Worm (Caenorhabditis elegans) whole organism, L2 larva: Measurements from ENCODE around the gene F11A5.16.

ENCODE experiments used
- ceh-82 ChIP-seq: fragments of 150-350 bp; optimal IDR thresholded peaks from 2 replicates; lab custom pipeline; 2014; ENCODE audit warnings: missing biosample characterization, missing genetic modification characterization
- fos-1 ChIP-seq: fragments of 150-350 bp; optimal IDR thresholded peaks from 2 replicates; lab custom pipeline; 2014; ENCODE audit warnings: missing biosample characterization, missing genetic modification characterization
- mdl-1 ChIP-seq, 2 experiments: fragments of 150-350 bp in 1 of 2; sonication (generic microtip) in 1 of 2; optimal IDR thresholded peaks; 2 replicates each; lab custom pipeline; 2017; ENCODE audit warnings: missing biosample characterization in 2 of 2, missing genetic modification characterization in 2 of 2
- nhr-12 ChIP-seq: fragments of 150-350 bp; optimal IDR thresholded peaks from 2 replicates; lab custom pipeline; 2014; ENCODE audit warnings: missing biosample characterization, missing genetic modification characterization
- nhr-6 ChIP-seq: fragments of 150-350 bp; optimal IDR thresholded peaks from 2 replicates; lab custom pipeline; 2014; ENCODE audit warnings: missing biosample characterization, missing genetic modification characterization
- nhr-77 ChIP-seq: fragments of 150-350 bp; optimal IDR thresholded peaks from 2 replicates; lab custom pipeline; 2014; ENCODE audit warnings: missing biosample characterization, missing genetic modification characterization
- skn-1 ChIP-seq: sonication (generic microtip); optimal IDR thresholded peaks from 2 replicates; lab custom pipeline; 2017; ENCODE audit warnings: missing biosample characterization, missing genetic modification characterization
- unc-39 ChIP-seq: fragments of 150-350 bp; optimal IDR thresholded peaks from 2 replicates; lab custom pipeline; 2014; ENCODE audit warnings: missing biosample characterization, missing genetic modification characterization
- unc-55 ChIP-seq: fragments of 150-350 bp; sonication (generic microtip); optimal IDR thresholded peaks from 3 replicates; lab custom pipeline; 2014; ENCODE audit warnings: missing biosample characterization, missing genetic modification reagents, missing genetic modification characterization
- ztf-4 ChIP-seq: fragments of 150-350 bp; optimal IDR thresholded peaks from 2 replicates; lab custom pipeline; 2014; ENCODE audit warnings: missing biosample characterization, missing genetic modification characterization

ce11 chrV:16246579-16246978 lies 35.8 kb downstream of the F11A5.16 start, which contains the start of gene srh-95:
- TF ChIP-seq ztf-4 (tag; lab: Kevin White, UChicago) (no peak), unc-55 (GFP tag; lab: Kevin White, UChicago) (no peak), mdl-1 (tag; optimal IDR thresholded peaks at IDR 0.05; lab: Kevin White, UChicago) (no peak), skn-1 (tag; lab: Kevin White, UChicago) (no peak), fos-1 (tag; lab: Kevin White, UChicago) (no peak), nhr-77 (tag; lab: Kevin White, UChicago) (no peak), nhr-12 (tag; lab: Kevin White, UChicago) (no peak), nhr-6 (no peak), unc-39 (tag; lab: Kevin White, UChicago) (no peak), ceh-82 (tag; lab: Kevin White, UChicago) (no peak)
